Fruit fly (Drosophila melanogaster): ENCODE data around the gene Taf1.

Gene Taf1

DNA sequence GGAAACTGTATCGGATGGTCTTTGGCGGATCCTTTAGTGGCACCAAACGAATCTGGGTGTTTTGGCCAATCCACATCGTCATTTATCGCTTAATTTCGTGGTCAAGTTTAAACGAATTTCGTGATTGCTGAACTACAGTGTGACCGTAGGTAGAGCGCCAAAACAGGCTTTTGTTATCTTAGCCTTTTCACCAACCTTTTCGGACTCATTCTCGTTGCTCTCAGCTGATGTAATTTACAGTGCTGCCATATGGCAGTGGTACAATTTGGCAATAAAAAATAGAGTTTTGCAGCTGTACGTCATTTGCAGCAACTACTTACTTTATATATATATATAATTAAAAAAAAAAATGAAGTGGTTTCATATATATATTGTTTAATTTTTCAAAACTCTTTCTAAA lies 13.3 kb downstream of the Taf1 start, which contains the start of gene agt (continued):
- TF ChIP-seq Jarid2 (GFP tag; optimal IDR thresholded peaks at IDR 0.05) (peak; percentile 33), CG10267 (tag; optimal IDR thresholded peaks at IDR 0.05) (peak; percentile 37), hth (optimal IDR thresholded peaks at IDR 0.05) (no peak), CG7372 (GFP tag; IDR thresholded peaks at IDR 0.05) (no peak), Hr3 (GFP tag; optimal IDR thresholded peaks at IDR 0.05) (no peak), HLH4C (GFP tag; IDR thresholded peaks at IDR 0.05; ENCODE audit: partially characterized antibody) (no peak), Ada2b (GFP tag; IDR thresholded peaks at IDR 0.05) (no peak), CG8388 (GFP tag; optimal IDR thresholded peaks at IDR 0.05) (peak; percentile 48), CG18599 (GFP tag; optimal IDR thresholded peaks at IDR 0.05) (no peak), NC2α (GFP tag; optimal IDR thresholded peaks at IDR 0.05) (no peak), pzg (GFP tag; optimal IDR thresholded peaks at IDR 0.05) (peak; percentile 85), CG17912 (GFP tag; optimal IDR thresholded peaks at IDR 0.05) (peak; percentile 5), h (optimal IDR thresholded peaks at IDR 0.05) (no peak), gce (GFP tag; IDR thresholded peaks at IDR 0.05) (no peak), Scr (GFP tag; IDR thresholded peaks at IDR 0.05; ENCODE audit: partially characterized antibody) (peak; percentile 21; the same call in 1 of the 2 replicates), CG12659 (GFP tag; optimal IDR thresholded peaks at IDR 0.05) (peak; percentile 49), Fer1 (GFP tag; optimal IDR thresholded peaks at IDR 0.05) (no peak), HmgD (GFP tag; optimal IDR thresholded peaks at IDR 0.05) (peak; percentile 61), jigr1 (GFP tag; IDR thresholded peaks at IDR 0.05) (no peak), CG9817 (tag; optimal IDR thresholded peaks at IDR 0.05) (peak; percentile 11), MBD-R2 (GFP tag; IDR thresholded peaks at IDR 0.05) (peak; percentile 96), CG7271 (tag; optimal IDR thresholded peaks at IDR 0.05) (no peak), Xrp1 (GFP tag; IDR thresholded peaks at IDR 0.05) (0 out of 2 replicates have a peak, but pooled peaks have one; percentile 17), Nf-YB (GFP tag; optimal IDR thresholded peaks at IDR 0.05) (peak; percentile 3), Med (GFP tag) (peak; percentile 46), Abd-B (GFP tag; optimal IDR thresholded peaks at IDR 0.05) (peak; percentile 78), CG6272 (GFP tag; IDR thresholded peaks at IDR 0.05) (no peak), lola (GFP tag; optimal IDR thresholded peaks at IDR 0.05) (no peak), br (optimal IDR thresholded peaks at IDR 0.05) (no peak), CG2199 (GFP tag; IDR thresholded peaks at IDR 0.05) (0 out of 3 replicates have a peak, but pooled peaks have one; percentile 60), CG13424 (tag; optimal IDR thresholded peaks at IDR 0.05) (peak; percentile 0), CG8089 (GFP tag; optimal IDR thresholded peaks at IDR 0.05) (no peak), CG5180 (GFP tag; optimal IDR thresholded peaks at IDR 0.05) (no peak), sens (GFP tag) (peak; percentile 17), usp (GFP tag; optimal IDR thresholded peaks at IDR 0.05) (no peak), amos (GFP tag; IDR thresholded peaks at IDR 0.05; ENCODE audit: partially characterized antibody) (peak; percentile 41; the same call in 1 of the 2 replicates), CG18011 (GFP tag; optimal IDR thresholded peaks at IDR 0.05) (peak; percentile 26), CG10147 (GFP tag; optimal IDR thresholded peaks at IDR 0.05) (no peak)

DNA sequence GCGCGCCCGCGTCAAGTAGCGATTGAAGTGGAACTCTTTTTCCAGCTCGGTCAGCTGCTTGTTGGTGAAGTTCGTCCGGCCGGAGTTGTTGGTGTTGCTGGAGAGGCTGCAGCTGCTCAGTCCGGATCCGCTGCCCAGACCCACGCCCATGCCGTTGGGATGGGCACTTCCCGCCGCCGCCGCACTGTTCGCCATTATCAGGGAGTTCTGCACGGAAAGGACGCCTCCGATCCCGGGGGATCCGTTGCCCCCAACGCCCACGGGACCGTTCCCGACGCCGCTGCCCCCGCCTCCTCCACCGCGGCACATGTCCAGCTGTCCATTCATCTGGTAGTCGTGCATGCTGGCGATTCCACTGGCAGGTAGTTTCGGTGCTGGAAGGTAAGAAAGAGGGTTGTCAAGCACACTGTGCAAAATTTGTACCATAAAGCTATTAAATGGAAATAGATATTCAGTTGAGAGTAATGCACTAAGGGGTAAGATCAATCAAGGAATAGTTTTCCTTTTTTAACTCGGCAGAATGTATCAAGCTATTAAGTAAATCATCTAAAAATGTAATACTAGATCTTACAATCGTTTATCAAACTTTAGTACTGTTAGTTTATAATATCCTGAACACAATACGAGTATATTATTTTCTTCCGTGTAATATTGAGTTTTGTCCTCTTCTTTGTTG lies 16.1 kb downstream of the Taf1 start:
- TF ChIP-seq CG1024 (GFP tag; IDR thresholded peaks at IDR 0.05) (no peak), gfzf (GFP tag; optimal IDR thresholded peaks at IDR 0.05) (no peak), Atf3 (GFP tag; optimal IDR thresholded peaks at IDR 0.05) (no peak), CG14710 (tag; optimal IDR thresholded peaks at IDR 0.05) (peak; percentile 31), fd102C (GFP tag; optimal IDR thresholded peaks at IDR 0.05) (peak; percentile 10), Bteb2 (GFP tag; optimal IDR thresholded peaks at IDR 0.05) (no peak), fd96Cb (tag; optimal IDR thresholded peaks at IDR 0.05) (no peak), Xrp1 (GFP tag; IDR thresholded peaks at IDR 0.05) (peak; percentile 41; the same call in 1 of the 2 replicates), CG31365 (tag; optimal IDR thresholded peaks at IDR 0.05) (no peak), Oli (tag; optimal IDR thresholded peaks at IDR 0.05) (no peak), ATbp (GFP tag; optimal IDR thresholded peaks at IDR 0.05) (no peak), twi (tag; optimal IDR thresholded peaks at IDR 0.05) (no peak), Usf (GFP tag; optimal IDR thresholded peaks at IDR 0.05) (no peak), crp (GFP tag; optimal IDR thresholded peaks at IDR 0.05) (no peak), ham (GFP tag; IDR thresholded peaks at IDR 0.05) (no peak)

All from whole organism, embryonic.